Worm (Caenorhabditis elegans) whole organism, L1 larva: ENCODE data around the gene his-48.
A peak's percentile ranks its signal among the peaks of the same experiment; 100 is the strongest.

Experiments
- F16B12.6 ChIP-seq: fragments of 150-350 bp; optimal IDR thresholded peaks from 2 replicates; lab custom pipeline; 2014; ENCODE audit warnings: missing biosample characterization, missing genetic modification characterization
- alr-1 ChIP-seq: fragments of 200-800 bp; sonication (Bioruptor generic); optimal IDR thresholded peaks from 2 replicates; lab custom pipeline; 2018; ENCODE audit warnings: borderline replicate concordance, mild to moderate bottlenecking, missing genetic modification characterization, missing compliant biosample characterization
- aly-2 ChIP-seq: fragments of 150-350 bp; optimal IDR thresholded peaks from 2 replicates; lab custom pipeline; 2014; ENCODE audit warnings: missing biosample characterization, missing genetic modification characterization
- ceh-63 ChIP-seq: fragments of 200-800 bp; sonication (Bioruptor generic); optimal IDR thresholded peaks from 2 replicates; lab custom pipeline; 2018; ENCODE audit warnings: mild to moderate bottlenecking, missing genetic modification characterization, missing compliant biosample characterization
- ceh-8 ChIP-seq: fragments of 200-800 bp; sonication (Bioruptor generic); optimal IDR thresholded peaks from 2 replicates; lab custom pipeline; 2018; ENCODE audit warnings: mild to moderate bottlenecking, missing genetic modification characterization, moderate library complexity, missing compliant biosample characterization
- ceh-82 ChIP-seq, 3 experiments: fragments of 150-350 bp in 1 of 3; sonication (generic microtip) in 2 of 3; optimal IDR thresholded peaks; 2 replicates each; lab custom pipeline; 2014 to 2017; ENCODE audit warnings: missing biosample characterization in 3 of 3, missing genetic modification characterization in 3 of 3
- ceh-88 ChIP-seq: fragments of 200-800 bp; sonication (Bioruptor generic); IDR thresholded peaks from 2 replicates; pipeline ENCODE4 v1.3.6; 2022; ENCODE audit warnings: missing genetic modification characterization, missing compliant biosample characterization
- ceh-90 ChIP-seq: sonication (generic microtip); optimal IDR thresholded peaks from 2 replicates; lab custom pipeline; 2016; ENCODE audit warnings: missing genetic modification characterization, missing compliant biosample characterization
- dpl-1 ChIP-seq, 3 experiments: fragments of 150-350 bp in 2 of 3; sonication (generic microtip) in 1 of 3; optimal IDR thresholded peaks; 2 replicates each; lab custom pipeline; 2014 to 2017; ENCODE audit warnings: missing biosample characterization in 3 of 3, missing genetic modification characterization in 3 of 3, missing genetic modification reagents in 3 of 3
- dsc-1 ChIP-seq: sonication (generic microtip); optimal IDR thresholded peaks from 2 replicates; lab custom pipeline; 2016; ENCODE audit warnings: mild to moderate bottlenecking, missing genetic modification characterization, missing compliant biosample characterization
- efl-1 ChIP-seq, 4 experiments: fragments of 150-350 bp; optimal IDR thresholded peaks in 3 of 4; peaks in 1 of 4; 1 replicate in 1 of 4; 2 replicates in 3 of 4; lab custom pipeline; 2014; ENCODE audit warnings: missing biosample characterization in 2 of 4, missing genetic modification characterization in 2 of 4, missing genetic modification reagents in 2 of 4
- elt-2 ChIP-seq: sonication (generic microtip); optimal IDR thresholded peaks from 2 replicates; lab custom pipeline; 2016; ENCODE audit warnings: missing genetic modification characterization, mild to moderate bottlenecking, inconsistent platforms, missing compliant biosample characterization, missing genetic modification reagents
- elt-3 ChIP-seq, 6 experiments: fragments of 150-350 bp in 1 of 6; sonication (generic microtip); optimal IDR thresholded peaks; 2 replicates each; lab custom pipeline; 2017 to 2018; ENCODE audit warnings: missing biosample characterization in 6 of 6, missing genetic modification characterization in 6 of 6, inconsistent platforms in 1 of 6
- ets-5 ChIP-seq: fragments of 200-800 bp; sonication (Bioruptor generic); IDR thresholded peaks from 2 replicates; pipeline ENCODE4 v1.3.6; 2022; ENCODE audit warnings: missing genetic modification characterization, missing compliant biosample characterization
- fkh-10 ChIP-seq: sonication (generic microtip); optimal IDR thresholded peaks from 2 replicates; lab custom pipeline; 2017; ENCODE audit warnings: missing biosample characterization, missing genetic modification reagents, missing genetic modification characterization
- fkh-8 ChIP-seq: sonication (generic microtip); optimal IDR thresholded peaks from 2 replicates; lab custom pipeline; 2016; ENCODE audit warnings: mild to moderate bottlenecking, missing genetic modification characterization, missing compliant biosample characterization
- fos-1 ChIP-seq: fragments of 150-350 bp; optimal IDR thresholded peaks from 2 replicates; lab custom pipeline; 2014; ENCODE audit warnings: missing biosample characterization, missing genetic modification characterization
- hlh-17 ChIP-seq: fragments of 200-800 bp; sonication (Bioruptor generic); optimal IDR thresholded peaks from 2 replicates; lab custom pipeline; 2018; ENCODE audit warnings: missing genetic modification characterization, mild to moderate bottlenecking, missing compliant biosample characterization, moderate library complexity, borderline replicate concordance
- hpl-2 ChIP-seq: fragments of 150-350 bp; optimal IDR thresholded peaks from 2 replicates; lab custom pipeline; 2014; ENCODE audit warnings: missing biosample characterization, missing genetic modification reagents, missing genetic modification characterization
- isw-1 ChIP-seq: fragments of 200-800 bp; sonication (Bioruptor generic); IDR thresholded peaks from 2 replicates; pipeline ENCODE4 v1.3.6; 2022; ENCODE audit warnings: missing genetic modification characterization, missing compliant biosample characterization
- lin-13 ChIP-seq: fragments of 150-350 bp; optimal IDR thresholded peaks from 2 replicates; lab custom pipeline; 2014; ENCODE audit warnings: missing biosample characterization, missing genetic modification reagents, missing genetic modification characterization
- lin-14 ChIP-seq: fragments of 200-800 bp; sonication (Bioruptor generic); optimal IDR thresholded peaks from 2 replicates; lab custom pipeline; 2018; ENCODE audit warnings: mild to moderate bottlenecking, missing genetic modification characterization, moderate library complexity, missing compliant biosample characterization
- lin-15B ChIP-seq: fragments of 150-350 bp; sonication (generic microtip); optimal IDR thresholded peaks from 3 replicates; lab custom pipeline; 2014; ENCODE audit warnings: missing biosample characterization, missing genetic modification characterization
- lin-39 ChIP-seq: fragments of 150-350 bp; optimal IDR thresholded peaks from 2 replicates; lab custom pipeline; 2014; ENCODE audit warnings: missing biosample characterization, missing genetic modification reagents, missing genetic modification characterization
- lir-3 ChIP-seq: sonication (generic microtip); optimal IDR thresholded peaks from 2 replicates; lab custom pipeline; 2016; ENCODE audit warnings: mild to moderate bottlenecking, missing genetic modification characterization, moderate library complexity, missing compliant biosample characterization; ENCODE audit not compliant: poor library complexity
- lsy-2 ChIP-seq, 2 experiments: fragments of 150-350 bp; optimal IDR thresholded peaks; 2 replicates each; lab custom pipeline; 2014; ENCODE audit warnings: missing biosample characterization in 2 of 2, missing genetic modification characterization in 2 of 2
- mab-9 ChIP-seq: fragments of 200-800 bp; sonication (Bioruptor generic); IDR thresholded peaks from 2 replicates; pipeline ENCODE4 v1.3.6; 2022; ENCODE audit warnings: missing genetic modification reagents, missing genetic modification characterization, missing compliant biosample characterization
- mdl-1 ChIP-seq, 2 experiments: fragments of 150-350 bp; optimal IDR thresholded peaks; 2 replicates each; lab custom pipeline; 2014 to 2017; ENCODE audit warnings: missing biosample characterization in 2 of 2, missing genetic modification characterization in 2 of 2, inconsistent platforms in 1 of 2
- nhr-12 ChIP-seq: sonication (generic microtip); optimal IDR thresholded peaks from 2 replicates; lab custom pipeline; 2017; ENCODE audit warnings: missing biosample characterization, missing genetic modification characterization
- nhr-19 ChIP-seq: fragments of 200-800 bp; sonication (Bioruptor generic); conservative IDR thresholded peaks from 2 replicates; pipeline ENCODE4 v1.3.6; 2022; ENCODE audit warnings: missing genetic modification characterization, missing compliant biosample characterization
- nhr-76 ChIP-seq: sonication (generic microtip); optimal IDR thresholded peaks from 2 replicates; lab custom pipeline; 2017; ENCODE audit warnings: missing biosample characterization, missing genetic modification characterization
- nhr-77 ChIP-seq: fragments of 150-350 bp; optimal IDR thresholded peaks from 2 replicates; lab custom pipeline; 2014; ENCODE audit warnings: missing biosample characterization, missing genetic modification characterization
- nhr-85 ChIP-seq: sonication (generic microtip); peaks from one replicate; lab custom pipeline; 2016; ENCODE audit warnings: missing genetic modification characterization, inconsistent platforms, missing compliant biosample characterization
- nhr-90 ChIP-seq: sonication (generic microtip); optimal IDR thresholded peaks from 2 replicates; lab custom pipeline; 2016; ENCODE audit warnings: mild to moderate bottlenecking, missing genetic modification characterization, missing compliant biosample characterization; ENCODE audit not compliant: poor library complexity
- pag-3 ChIP-seq: sonication (generic microtip); optimal IDR thresholded peaks from 2 replicates; lab custom pipeline; 2017; ENCODE audit warnings: missing genetic modification characterization, mild to moderate bottlenecking, missing compliant biosample characterization, antibody characterized with exemption, borderline replicate concordance; ENCODE audit not compliant: insufficient read depth
- rnt-1 ChIP-seq: sonication (generic microtip); optimal IDR thresholded peaks from 2 replicates; lab custom pipeline; 2016; ENCODE audit warnings: mild to moderate bottlenecking, missing genetic modification characterization, moderate library complexity, missing compliant biosample characterization
- snpc-4 ChIP-seq: fragments of 150-350 bp; optimal IDR thresholded peaks from 2 replicates; lab custom pipeline; 2014; ENCODE audit warnings: missing biosample characterization, missing genetic modification characterization
- snu-23 ChIP-seq: sonication (generic microtip); optimal IDR thresholded peaks from 2 replicates; lab custom pipeline; 2016; ENCODE audit warnings: missing genetic modification characterization, missing compliant biosample characterization
- sptf-1 ChIP-seq: fragments of 150-350 bp; optimal IDR thresholded peaks from 2 replicates; lab custom pipeline; 2014; ENCODE audit warnings: missing biosample characterization, missing genetic modification characterization
- tbx-2 ChIP-seq: sonication (generic microtip); optimal IDR thresholded peaks from 2 replicates; lab custom pipeline; 2016; ENCODE audit warnings: missing genetic modification characterization, missing compliant biosample characterization
- unc-62 ChIP-seq: fragments of 150-350 bp; optimal IDR thresholded peaks from 2 replicates; lab custom pipeline; 2014; ENCODE audit warnings: missing biosample characterization, missing genetic modification reagents, missing genetic modification characterization
- unc-86 ChIP-seq: sonication (generic microtip); optimal IDR thresholded peaks from 2 replicates; lab custom pipeline; 2016; ENCODE audit warnings: missing genetic modification characterization, missing compliant biosample characterization
- zag-1 ChIP-seq: fragments of 150-350 bp; optimal IDR thresholded peaks from 2 replicates; lab custom pipeline; 2014; ENCODE audit warnings: missing biosample characterization, missing genetic modification characterization
- ztf-11 ChIP-seq, 2 experiments: sonication (generic microtip); optimal IDR thresholded peaks; 2 replicates each; lab custom pipeline; 2016 to 2017; ENCODE audit warnings: missing genetic modification characterization in 2 of 2, missing biosample characterization in 1 of 2, missing compliant biosample characterization in 1 of 2
- ztf-4 ChIP-seq: fragments of 150-350 bp; optimal IDR thresholded peaks from 2 replicates; lab custom pipeline; 2014; ENCODE audit warnings: missing biosample characterization, missing genetic modification characterization

The his-48 gene

ce11 chrIV:11304970-11305369, 19.6 kb upstream of the his-48 start:
- no peak for TF ChIP-seq efl-1 (optimal IDR thresholded peaks at IDR 0.05; lab: Kevin White, UChicago)
- TF ChIP-seq efl-1 (GFP tag; optimal IDR thresholded peaks at IDR 0.05 in 1 of 2; lab: Kevin White, UChicago), result peak in 1 of 2 experiments; percentile 67
- TF ChIP-seq hpl-2 (GFP tag; lab: Kevin White, UChicago), result no peak
- no peak for TF ChIP-seq nhr-90 (tag; lab: Kevin White, UChicago)
- no peak for TF ChIP-seq pag-3 (tag; lab: Kevin White, UChicago)
- no peak for TF ChIP-seq lir-3
- no peak for TF ChIP-seq alr-1
- peak; percentile 55 for TF ChIP-seq dsc-1
- TF ChIP-seq lin-13 (GFP tag; lab: Kevin White, UChicago), result no peak
- TF ChIP-seq fkh-10 (GFP tag; lab: Kevin White, UChicago), result no peak
- no peak for TF ChIP-seq nhr-76 (tag; lab: Kevin White, UChicago)
- no peak for TF ChIP-seq snu-23 (GFP tag; lab: Kevin White, UChicago)
- no peak for TF ChIP-seq rnt-1 (tag; lab: Kevin White, UChicago)
- TF ChIP-seq ets-5, result no peak
- TF ChIP-seq unc-86, result no peak
- no peak for TF ChIP-seq F16B12.6 (tag; lab: Kevin White, UChicago)
- no peak for TF ChIP-seq tbx-2 (tag; lab: Kevin White, UChicago)
- no peak for TF ChIP-seq ceh-88 (GFP tag; lab: Robert Waterston, UW)

ce11 chrIV:11306548-11306947, 18.0 kb upstream of the his-48 start, which contains the start of gene B0035.13:
Gene B0035.13, minus strand, starts transcription at chrIV:11306720.
- TF ChIP-seq elt-2, result peak; percentile 42
- no peak for TF ChIP-seq F16B12.6 (tag; lab: Kevin White, UChicago)
- no peak for TF ChIP-seq efl-1 (optimal IDR thresholded peaks at IDR 0.05; lab: Kevin White, UChicago)
- peak in 1 of 2 experiments; percentile 19 for TF ChIP-seq efl-1 (GFP tag; optimal IDR thresholded peaks at IDR 0.05 in 1 of 2; lab: Kevin White, UChicago)
- TF ChIP-seq, all 84 proteins: peak for 2

- no peak for TF ChIP-seq mab-9 (GFP tag; lab: Robert Waterston, UW)
- TF ChIP-seq nhr-12 (tag; lab: Kevin White, UChicago), result no peak
- no peak for TF ChIP-seq sptf-1
- TF ChIP-seq, all 84 proteins: peak for 0
Measured at ce11 chrIV:11307770-11308169, 16.8 kb upstream of the his-48 start.

- TF ChIP-seq ztf-4 (tag; lab: Kevin White, UChicago) (no peak), ceh-63 (no peak), snpc-4 (tag; lab: Kevin White, UChicago) (no peak), mab-9 (GFP tag; lab: Robert Waterston, UW) (no peak), lin-39 (tag; lab: Kevin White, UChicago) (no peak), aly-2 (no peak), lsy-2 (tag; optimal IDR thresholded peaks at IDR 0.05; lab: Kevin White, UChicago) (peak; percentile 3 to 56), fos-1 (no peak), nhr-19 (no peak), F16B12.6 (tag; lab: Kevin White, UChicago) (peak; percentile 8), unc-62 (GFP tag; lab: Kevin White, UChicago) (no peak), zag-1 (tag; lab: Kevin White, UChicago) (no peak), unc-86 (no peak), hlh-17 (GFP tag; lab: Kevin White, UChicago) (no peak), nhr-12 (tag; lab: Kevin White, UChicago) (no peak), lin-14 (peak; percentile 70), alr-1 (no peak), ceh-88 (GFP tag; lab: Robert Waterston, UW) (no peak), ceh-8 (GFP tag; lab: Kevin White, UChicago) (no peak), mdl-1 (tag; optimal IDR thresholded peaks at IDR 0.05; lab: Kevin White, UChicago) (no peak), fkh-8 (tag; lab: Kevin White, UChicago) (peak; percentile 41), lin-15B (tag; lab: Kevin White, UChicago) (no peak), efl-1 (optimal IDR thresholded peaks at IDR 0.05; lab: Kevin White, UChicago) (peak; percentile 39), efl-1 (GFP tag; optimal IDR thresholded peaks at IDR 0.05 in 1 of 2; lab: Kevin White, UChicago) (peak in 1 of 2 experiments; percentile 91), isw-1 (GFP tag; lab: Robert Waterston, UW) (no peak), dpl-1 (GFP tag; optimal IDR thresholded peaks at IDR 0.05; lab: Kevin White, UChicago) (peak in 2 of 3 experiments; percentile 16 to 41), elt-3 (tag; optimal IDR thresholded peaks at IDR 0.05; lab: Kevin White, UChicago) (no peak), ceh-90 (tag; lab: Kevin White, UChicago) (no peak), ceh-82 (tag; optimal IDR thresholded peaks at IDR 0.05; lab: Kevin White, UChicago) (peak; percentile 2 to 41 (median 9)), ztf-11 (tag; optimal IDR thresholded peaks at IDR 0.05; lab: Kevin White, UChicago) (no peak), nhr-85 (tag; lab: Kevin White, UChicago) (peak; percentile 22), nhr-77 (tag; lab: Kevin White, UChicago) (no peak)
Measured at ce11 chrIV:11310624-11311023, 13.9 kb upstream of the his-48 start, which contains the start of gene znf-207. Gene znf-207, plus strand, starts transcription at chrIV:11310972.
